Worm (Caenorhabditis elegans) whole organism, mixed stage, embryonic: ENCODE data around the gene F56D2.3.

Experiments
- M03D4.4 ChIP-seq: sonication (generic microtip); optimal IDR thresholded peaks from 2 replicates; lab custom pipeline; 2017; ENCODE audit warnings: mild to moderate bottlenecking, missing genetic modification characterization, missing compliant biosample characterization
- bed-3 ChIP-seq: fragments of 200-800 bp; sonication (Bioruptor generic); optimal IDR thresholded peaks from 3 replicates; lab custom pipeline; 2018; ENCODE audit warnings: mild to moderate bottlenecking, missing genetic modification characterization, moderate library complexity, missing compliant biosample characterization
- blmp-1 ChIP-seq: fragments of 150-350 bp; optimal IDR thresholded peaks from 2 replicates; lab custom pipeline; 2014; ENCODE audit warnings: missing biosample characterization, missing genetic modification characterization
- ceh-39 ChIP-seq: fragments of 150-350 bp; optimal IDR thresholded peaks from 2 replicates; lab custom pipeline; 2014; ENCODE audit warnings: missing biosample characterization, missing genetic modification characterization
- ceh-43 ChIP-seq: fragments of 200-800 bp; sonication (Bioruptor generic); optimal IDR thresholded peaks from 2 replicates; lab custom pipeline; 2018; ENCODE audit warnings: mild to moderate bottlenecking, missing genetic modification characterization, moderate library complexity, missing compliant biosample characterization
- ceh-83 ChIP-seq: fragments of 200-800 bp; sonication (Bioruptor generic); optimal IDR thresholded peaks from 2 replicates; lab custom pipeline; 2018; ENCODE audit warnings: mild to moderate bottlenecking, missing genetic modification characterization, missing compliant biosample characterization
- ces-1 ChIP-seq: fragments of 150-350 bp; optimal IDR thresholded peaks from 2 replicates; lab custom pipeline; 2014; ENCODE audit warnings: missing biosample characterization, missing genetic modification reagents, missing genetic modification characterization
- cnd-1 ChIP-seq: fragments of 200-800 bp; sonication (Bioruptor generic); optimal IDR thresholded peaks from 2 replicates; lab custom pipeline; 2018; ENCODE audit warnings: mild to moderate bottlenecking, missing genetic modification characterization, missing compliant biosample characterization
- drap-1 ChIP-seq: fragments of 200-800 bp; sonication (Bioruptor generic); optimal IDR thresholded peaks from 3 replicates; lab custom pipeline; 2018; ENCODE audit warnings: mild to moderate bottlenecking, missing genetic modification characterization, missing compliant biosample characterization
- elt-1 ChIP-seq: sonication (generic microtip); optimal IDR thresholded peaks from 2 replicates; lab custom pipeline; 2017; ENCODE audit warnings: missing genetic modification characterization, mild to moderate bottlenecking, missing compliant biosample characterization, antibody characterized with exemption, moderate library complexity, borderline replicate concordance; ENCODE audit not compliant: insufficient read depth
- elt-3 ChIP-seq: fragments of 150-350 bp; optimal IDR thresholded peaks from 2 replicates; lab custom pipeline; 2014; ENCODE audit warnings: missing biosample characterization, missing genetic modification characterization
- flh-1 ChIP-seq: fragments of 200-800 bp; sonication (Bioruptor generic); optimal IDR thresholded peaks from 2 replicates; lab custom pipeline; 2018; ENCODE audit warnings: mild to moderate bottlenecking, missing genetic modification characterization, moderate library complexity, missing compliant biosample characterization
- ham-2 ChIP-seq: fragments of 200-800 bp; sonication (Bioruptor generic); optimal IDR thresholded peaks from 2 replicates; lab custom pipeline; 2018; ENCODE audit warnings: mild to moderate bottlenecking, missing genetic modification characterization, missing compliant biosample characterization
- hlh-1 ChIP-seq: fragments of 150-350 bp; optimal IDR thresholded peaks from 2 replicates; lab custom pipeline; 2014; ENCODE audit warnings: missing biosample characterization, missing genetic modification reagents, missing genetic modification characterization
- lin-13 ChIP-seq: fragments of 150-350 bp; optimal IDR thresholded peaks from 2 replicates; lab custom pipeline; 2014; ENCODE audit warnings: missing biosample characterization, missing genetic modification characterization
- lin-32 ChIP-seq: fragments of 200-800 bp; sonication (Bioruptor generic); optimal IDR thresholded peaks from 2 replicates; lab custom pipeline; 2018; ENCODE audit warnings: mild to moderate bottlenecking, missing genetic modification characterization, missing compliant biosample characterization
- lsy-2 ChIP-seq: fragments of 150-350 bp; optimal IDR thresholded peaks from 2 replicates; lab custom pipeline; 2014; ENCODE audit warnings: missing biosample characterization, missing genetic modification characterization
- mab-5 ChIP-seq: fragments of 150-350 bp; optimal IDR thresholded peaks from 2 replicates; lab custom pipeline; 2014; ENCODE audit warnings: missing biosample characterization, missing genetic modification characterization
- mep-1 ChIP-seq: fragments of 150-350 bp; optimal IDR thresholded peaks from 2 replicates; lab custom pipeline; 2017; ENCODE audit warnings: missing biosample characterization, missing genetic modification reagents, missing genetic modification characterization, inconsistent platforms
- mls-2 ChIP-seq: sonication (generic microtip); optimal IDR thresholded peaks from 2 replicates; lab custom pipeline; 2016; ENCODE audit warnings: mild to moderate bottlenecking, missing genetic modification characterization, moderate library complexity, missing compliant biosample characterization
- nhr-12 ChIP-seq: fragments of 150-350 bp; optimal IDR thresholded peaks from 2 replicates; lab custom pipeline; 2014; ENCODE audit warnings: missing biosample characterization, missing genetic modification characterization
- nhr-2 ChIP-seq: fragments of 150-350 bp; optimal IDR thresholded peaks from 2 replicates; lab custom pipeline; 2014; ENCODE audit warnings: missing biosample characterization, missing genetic modification characterization
- nhr-237 ChIP-seq: fragments of 150-350 bp; optimal IDR thresholded peaks from 2 replicates; lab custom pipeline; 2014; ENCODE audit warnings: missing biosample characterization, missing genetic modification characterization
- nhr-28 ChIP-seq: fragments of 150-350 bp; optimal IDR thresholded peaks from 2 replicates; lab custom pipeline; 2014; ENCODE audit warnings: missing biosample characterization, missing genetic modification characterization
- nhr-76 ChIP-seq: sonication (generic microtip); optimal IDR thresholded peaks from 2 replicates; lab custom pipeline; 2017; ENCODE audit warnings: missing biosample characterization, missing genetic modification characterization
- pha-4 ChIP-seq: fragments of 150-350 bp; optimal IDR thresholded peaks from 2 replicates; lab custom pipeline; 2018; ENCODE audit warnings: missing biosample characterization, missing genetic modification reagents, missing genetic modification characterization
- sem-2 ChIP-seq: fragments of 200-800 bp; sonication (Bioruptor generic); optimal IDR thresholded peaks from 2 replicates; lab custom pipeline; 2018; ENCODE audit warnings: mild to moderate bottlenecking, missing genetic modification characterization, missing compliant biosample characterization
- snpc-4 ChIP-seq: fragments of 150-350 bp; optimal IDR thresholded peaks from 2 replicates; lab custom pipeline; 2014; ENCODE audit warnings: missing biosample characterization, missing genetic modification characterization
- sptf-1 ChIP-seq: sonication (generic microtip); optimal IDR thresholded peaks from 2 replicates; lab custom pipeline; 2017; ENCODE audit warnings: mild to moderate bottlenecking, missing genetic modification characterization, moderate library complexity, missing compliant biosample characterization
- tbx-8 ChIP-seq: fragments of 200-800 bp; sonication (Bioruptor generic); optimal IDR thresholded peaks from 2 replicates; lab custom pipeline; 2018; ENCODE audit warnings: mild to moderate bottlenecking, missing genetic modification characterization, moderate library complexity, missing compliant biosample characterization
- unc-120 ChIP-seq: sonication (generic microtip); optimal IDR thresholded peaks from 2 replicates; lab custom pipeline; 2017; ENCODE audit warnings: missing genetic modification characterization, missing compliant biosample characterization; ENCODE audit not compliant: poor library complexity, severe bottlenecking
- unc-39 ChIP-seq: fragments of 150-350 bp; optimal IDR thresholded peaks from 2 replicates; lab custom pipeline; 2014; ENCODE audit warnings: missing biosample characterization, missing genetic modification characterization
- unc-62 ChIP-seq: fragments of 150-350 bp; optimal IDR thresholded peaks from 2 replicates; lab custom pipeline; 2014; ENCODE audit warnings: missing biosample characterization, missing genetic modification reagents, missing genetic modification characterization
- zip-8 ChIP-seq: fragments of 150-350 bp; optimal IDR thresholded peaks from 2 replicates; lab custom pipeline; 2014; ENCODE audit warnings: missing biosample characterization, missing genetic modification characterization
- ztf-11 ChIP-seq: fragments of 150-350 bp; optimal IDR thresholded peaks from 2 replicates; lab custom pipeline; 2014; ENCODE audit warnings: missing biosample characterization, missing genetic modification characterization

The F56D2.3 gene

ce11 chrIII:5599958-5600357 lies 15.2 kb downstream of the F56D2.3 start, which contains the start of gene wdr-37:
TSS of gene wdr-37 (minus strand) at chrIII:5600058.
- TF ChIP-seq unc-62 (GFP tag; lab: Kevin White, UChicago) = no peak
- TF ChIP-seq nhr-237 (tag; lab: Kevin White, UChicago) = no peak
- TF ChIP-seq lin-32 (GFP tag; lab: Kevin White, UChicago) = no peak
- no peak for TF ChIP-seq ces-1 (GFP tag; lab: Kevin White, UChicago)
- TF ChIP-seq, all 35 proteins: peak for 0

ce11 chrIII:5601999-5602398 lies 17.3 kb downstream of the F56D2.3 start:
- peak; percentile 98 for TF ChIP-seq ceh-83 (GFP tag; lab: Kevin White, UChicago)
- no peak for TF ChIP-seq ces-1 (GFP tag; lab: Kevin White, UChicago)
- no peak for TF ChIP-seq elt-3 (tag; lab: Kevin White, UChicago)
- peak; percentile 94 for TF ChIP-seq lin-32 (GFP tag; lab: Kevin White, UChicago)
- no peak for TF ChIP-seq ceh-39 (tag; lab: Kevin White, UChicago)
- peak; percentile 84 for TF ChIP-seq unc-120 (tag; lab: Kevin White, UChicago)
- TF ChIP-seq zip-8 (tag; lab: Kevin White, UChicago) = no peak
- TF ChIP-seq bed-3 (GFP tag; lab: Kevin White, UChicago) = peak; percentile 86
- TF ChIP-seq nhr-12 (tag; lab: Kevin White, UChicago) = no peak
- TF ChIP-seq nhr-2 (tag; lab: Kevin White, UChicago) = no peak
- peak; percentile 70 for TF ChIP-seq ztf-11 (tag; lab: Kevin White, UChicago)
- TF ChIP-seq M03D4.4 (tag; lab: Kevin White, UChicago) = peak; percentile 97
- no peak for TF ChIP-seq mab-5 (tag; lab: Kevin White, UChicago)
- peak; percentile 96 for TF ChIP-seq sem-2
- TF ChIP-seq tbx-8 (GFP tag; lab: Kevin White, UChicago) = peak; percentile 96
- peak; percentile 12 for TF ChIP-seq nhr-237 (tag; lab: Kevin White, UChicago)
- peak; percentile 87 for TF ChIP-seq lin-13 (tag; lab: Kevin White, UChicago)
- peak; percentile 47 for TF ChIP-seq nhr-76 (tag; lab: Kevin White, UChicago)
- TF ChIP-seq sptf-1 (tag; lab: Kevin White, UChicago) = peak; percentile 96
- TF ChIP-seq cnd-1 = peak; percentile 97
- TF ChIP-seq pha-4 (tag; lab: Kevin White, UChicago) = peak; percentile 95
- TF ChIP-seq ham-2 = peak; percentile 94
- peak; percentile 30 for TF ChIP-seq unc-62 (GFP tag; lab: Kevin White, UChicago)
- TF ChIP-seq mls-2 (tag; lab: Kevin White, UChicago) = peak; percentile 97
- peak; percentile 70 for TF ChIP-seq nhr-28 (tag; lab: Kevin White, UChicago)
- TF ChIP-seq lsy-2 (tag; lab: Kevin White, UChicago) = peak; percentile 42
- no peak for TF ChIP-seq blmp-1 (tag; lab: Kevin White, UChicago)
- TF ChIP-seq snpc-4 (tag; lab: Kevin White, UChicago) = no peak
- TF ChIP-seq flh-1 (GFP tag; lab: Kevin White, UChicago) = peak; percentile 92
- TF ChIP-seq unc-39 (tag; lab: Kevin White, UChicago) = peak; percentile 70
- TF ChIP-seq mep-1 (tag; lab: Kevin White, UChicago) = peak; percentile 47
- TF ChIP-seq drap-1 = peak; percentile 97
- TF ChIP-seq hlh-1 (tag; lab: Kevin White, UChicago) = peak; percentile 70
- no peak for TF ChIP-seq elt-1 (tag; lab: Kevin White, UChicago)
- peak; percentile 89 for TF ChIP-seq ceh-43

- TF ChIP-seq sptf-1 (tag; lab: Kevin White, UChicago) = peak; percentile 58
- no peak for TF ChIP-seq mab-5 (tag; lab: Kevin White, UChicago)
- TF ChIP-seq elt-1 (tag; lab: Kevin White, UChicago) = no peak
- peak; percentile 71 for TF ChIP-seq pha-4 (tag; lab: Kevin White, UChicago)
- TF ChIP-seq tbx-8 (GFP tag; lab: Kevin White, UChicago) = no peak
- no peak for TF ChIP-seq lin-32 (GFP tag; lab: Kevin White, UChicago)
- peak; percentile 3 for TF ChIP-seq hlh-1 (tag; lab: Kevin White, UChicago)
- peak; percentile 34 for TF ChIP-seq nhr-237 (tag; lab: Kevin White, UChicago)
- TF ChIP-seq mep-1 (tag; lab: Kevin White, UChicago) = peak; percentile 36
- TF ChIP-seq unc-39 (tag; lab: Kevin White, UChicago) = no peak
- peak; percentile 31 for TF ChIP-seq unc-120 (tag; lab: Kevin White, UChicago)
- TF ChIP-seq M03D4.4 (tag; lab: Kevin White, UChicago) = peak; percentile 17
- TF ChIP-seq ham-2 = peak; percentile 60
- TF ChIP-seq ces-1 (GFP tag; lab: Kevin White, UChicago) = no peak
- TF ChIP-seq ceh-39 (tag; lab: Kevin White, UChicago) = peak; percentile 72
- peak; percentile 49 for TF ChIP-seq lsy-2 (tag; lab: Kevin White, UChicago)
Measured at ce11 chrIII:5603439-5603986, 18.8 kb downstream of the F56D2.3 start, which contains the start of gene madf-11. TSS of gene madf-11 (minus strand) at chrIII:5603489.
